Fruit fly (Drosophila melanogaster): ENCODE results near the gene CG6738.

Gene CG6738

dm6 chr3R:23119873-23120272 lies 20.5 kb downstream of the CG6738 start:
- no peak for TF ChIP-seq brk (GFP tag; optimal IDR thresholded peaks at IDR 0.05)
- TF ChIP-seq jim (GFP tag; optimal IDR thresholded peaks at IDR 0.05), result no peak
- no peak for TF ChIP-seq dsf (GFP tag; optimal IDR thresholded peaks at IDR 0.05; ENCODE audit: borderline replicate concordance)
- TF ChIP-seq Dfd (GFP tag; optimal IDR thresholded peaks at IDR 0.05), result no peak
- TF ChIP-seq CG32264 (GFP tag; optimal IDR thresholded peaks at IDR 0.05), result no peak
- TF ChIP-seq tai (GFP tag; optimal IDR thresholded peaks at IDR 0.05), result no peak

- TF ChIP-seq foxo (GFP tag; optimal IDR thresholded peaks at IDR 0.05) (no peak), N (GFP tag; optimal IDR thresholded peaks at IDR 0.05) (no peak), Sp1 (GFP tag; optimal IDR thresholded peaks at IDR 0.05) (no peak)
Measured at dm6 chr3R:23120933-23121332, 21.6 kb downstream of the CG6738 start.

- TF ChIP-seq tai (GFP tag; optimal IDR thresholded peaks at IDR 0.05) (no peak), Sp1 (GFP tag; optimal IDR thresholded peaks at IDR 0.05) (peak; percentile 47), rgr (GFP tag; optimal IDR thresholded peaks at IDR 0.05) (peak; percentile 31), Rel (GFP tag; optimal IDR thresholded peaks at IDR 0.05) (no peak), Rel (tag; optimal IDR thresholded peaks at IDR 0.05) (peak; percentile 52)
Measured at dm6 chr3R:23126241-23127022, 27.1 kb downstream of the CG6738 start, which contains the start of gene CG31365. Gene CG31365 (minus strand): TSS chr3R:23126422.

dm6 chr3R:23127796-23128195 lies 28.5 kb downstream of the CG6738 start, which contains the start of gene CG31457:
Gene CG31457 (minus strand): TSS chr3R:23127981.
- TF ChIP-seq h (GFP tag; optimal IDR thresholded peaks at IDR 0.05) (peak; percentile 7), Rel (GFP tag; optimal IDR thresholded peaks at IDR 0.05) (no peak), Rel (tag; optimal IDR thresholded peaks at IDR 0.05) (peak; percentile 45), sage (GFP tag; optimal IDR thresholded peaks at IDR 0.05) (no peak), ey (GFP tag; optimal IDR thresholded peaks at IDR 0.05) (peak; percentile 10)

dm6 chr3R:23129617-23130016 lies 30.3 kb downstream of the CG6738 start:
- TF ChIP-seq Abd-B (GFP tag; optimal IDR thresholded peaks at IDR 0.05) (no peak), CrebA (GFP tag; optimal IDR thresholded peaks at IDR 0.05; ENCODE audit: borderline replicate concordance) (no peak)

- TF ChIP-seq tai (GFP tag; optimal IDR thresholded peaks at IDR 0.05), result no peak
- no peak for TF ChIP-seq Dif (GFP tag; optimal IDR thresholded peaks at IDR 0.05; ENCODE audit: partially characterized antibody)
- TF ChIP-seq psq (GFP tag; optimal IDR thresholded peaks at IDR 0.05), result no peak
- TF ChIP-seq CG32264 (GFP tag; optimal IDR thresholded peaks at IDR 0.05), result no peak
- TF ChIP-seq sage (GFP tag; optimal IDR thresholded peaks at IDR 0.05), result no peak
- TF ChIP-seq lola (GFP tag; optimal IDR thresholded peaks at IDR 0.05), result no peak
- TF ChIP-seq foxo (GFP tag; optimal IDR thresholded peaks at IDR 0.05), result no peak
- no peak for TF ChIP-seq HLH106 (tag; optimal IDR thresholded peaks at IDR 0.05)
- TF ChIP-seq Sp1 (GFP tag; optimal IDR thresholded peaks at IDR 0.05), result no peak
- TF ChIP-seq Hr78 (GFP tag; optimal IDR thresholded peaks at IDR 0.05), result no peak
- TF ChIP-seq dmrt93B (GFP tag; optimal IDR thresholded peaks at IDR 0.05), result no peak
- TF ChIP-seq ey (GFP tag; optimal IDR thresholded peaks at IDR 0.05), result no peak
- no peak for TF ChIP-seq OdsH (GFP tag; optimal IDR thresholded peaks at IDR 0.05)
- no peak for TF ChIP-seq rgr (GFP tag; optimal IDR thresholded peaks at IDR 0.05)
- no peak for TF ChIP-seq dsf (GFP tag; optimal IDR thresholded peaks at IDR 0.05; ENCODE audit: borderline replicate concordance)
- no peak for TF ChIP-seq CG9705 (GFP tag; optimal IDR thresholded peaks at IDR 0.05)
- no peak for TF ChIP-seq sv (GFP tag; optimal IDR thresholded peaks at IDR 0.05)
- no peak for TF ChIP-seq Mio (GFP tag; optimal IDR thresholded peaks at IDR 0.05)
- TF ChIP-seq fru (GFP tag; optimal IDR thresholded peaks at IDR 0.05), result no peak
- TF ChIP-seq brk (GFP tag; optimal IDR thresholded peaks at IDR 0.05), result no peak
Measured at dm6 chr3R:23130181-23130580, 30.8 kb downstream of the CG6738 start.
